Fruit fly (Drosophila melanogaster) whole organism, embryonic: ENCODE data around the gene Gale.

Source experiments
- Adf1 ChIP-seq: fragments of 200-800 bp; sonication (Bioruptor generic); IDR thresholded peaks from 2 replicates; pipeline ENCODE4 v1.3.6; 2022; ENCODE audit warnings: missing biosample characterization, missing genetic modification characterization
- Atf-2 ChIP-seq: fragments of 200-800 bp; sonication (Bioruptor generic); optimal IDR thresholded peaks from 2 replicates; lab custom pipeline; 2016; ENCODE audit warnings: missing biosample characterization, missing genetic modification characterization
- Atf6 ChIP-seq: fragments of 200-800 bp; sonication (Bioruptor generic); IDR thresholded peaks from 2 replicates; pipeline ENCODE4 v1.3.6; 2022; ENCODE audit warnings: missing biosample characterization, missing genetic modification characterization
- Bgb ChIP-seq: fragments of 200-800 bp; sonication (Bioruptor generic); IDR thresholded peaks from 2 replicates; pipeline ENCODE4 v1.3.6; 2022; ENCODE audit warnings: missing biosample characterization, missing genetic modification characterization; ENCODE audit not compliant: partially characterized antibody
- CG10147 ChIP-seq: fragments of 200-800 bp; sonication (Bioruptor generic); optimal IDR thresholded peaks from 2 replicates; lab custom pipeline; 2019; ENCODE audit warnings: missing biosample characterization, mild to moderate bottlenecking, missing genetic modification characterization, moderate library complexity
- CG1024 ChIP-seq: fragments of 200-800 bp; sonication (Bioruptor generic); IDR thresholded peaks from 2 replicates; pipeline ENCODE4 v1.3.6; 2022; ENCODE audit warnings: missing biosample characterization, missing genetic modification characterization
- CG10431 ChIP-seq: fragments of 200-800 bp; sonication (Bioruptor generic); optimal IDR thresholded peaks from 3 replicates; lab custom pipeline; 2018; ENCODE audit warnings: missing biosample characterization, mild to moderate bottlenecking, missing genetic modification characterization
- CG11723 ChIP-seq: fragments of 200-800 bp; sonication (Bioruptor generic); optimal IDR thresholded peaks from 2 replicates; lab custom pipeline; 2017; ENCODE audit warnings: missing biosample characterization, mild to moderate bottlenecking, missing genetic modification characterization
- CG1233 ChIP-seq: fragments of 200-800 bp; sonication (Bioruptor generic); optimal IDR thresholded peaks from 4 replicates; lab custom pipeline; 2018; ENCODE audit warnings: missing biosample characterization, mild to moderate bottlenecking, missing genetic modification characterization
- CG12659 ChIP-seq: fragments of 200-800 bp; sonication (Bioruptor generic); optimal IDR thresholded peaks from 3 replicates; lab custom pipeline; 2017; ENCODE audit warnings: mild to moderate bottlenecking, missing biosample characterization, missing genetic modification reagents, missing genetic modification characterization
- CG13123 ChIP-seq: fragments of 200-800 bp; sonication (Bioruptor generic); optimal IDR thresholded peaks from 2 replicates; lab custom pipeline; 2016; ENCODE audit warnings: missing biosample characterization, missing genetic modification characterization
- CG15269 ChIP-seq: fragments of 200-800 bp; sonication (Bioruptor generic); optimal IDR thresholded peaks from 2 replicates; lab custom pipeline; 2018; ENCODE audit warnings: missing biosample characterization, mild to moderate bottlenecking, missing genetic modification characterization, moderate library complexity
- CG1529 ChIP-seq: fragments of 200-800 bp; sonication (Bioruptor generic); optimal IDR thresholded peaks from 3 replicates; lab custom pipeline; 2018; ENCODE audit warnings: missing biosample characterization, missing genetic modification characterization
- CG17612 ChIP-seq: fragments of 200-800 bp; sonication (Bioruptor generic); IDR thresholded peaks from 2 replicates; pipeline ENCODE4 v1.3.6; 2022; ENCODE audit warnings: missing biosample characterization, missing genetic modification characterization
- CG31365 ChIP-seq: fragments of 200-800 bp; sonication (Bioruptor generic); optimal IDR thresholded peaks from 2 replicates; lab custom pipeline; 2018; ENCODE audit warnings: missing biosample characterization, mild to moderate bottlenecking, missing genetic modification characterization
- CG4282 ChIP-seq: fragments of 200-800 bp; sonication (Bioruptor generic); optimal IDR thresholded peaks from 2 replicates; lab custom pipeline; 2016; ENCODE audit warnings: missing biosample characterization, missing genetic modification characterization
- CG4707 ChIP-seq: fragments of 200-800 bp; sonication (Bioruptor generic); optimal IDR thresholded peaks from 2 replicates; lab custom pipeline; 2018; ENCODE audit warnings: missing biosample characterization, mild to moderate bottlenecking, missing genetic modification characterization, moderate library complexity
- CG6689 ChIP-seq: fragments of 200-800 bp; sonication (Bioruptor generic); IDR thresholded peaks from 2 replicates; pipeline ENCODE4 v1.3.6; 2022; ENCODE audit warnings: missing biosample characterization, missing genetic modification characterization
- CG7839 ChIP-seq: fragments of 200-800 bp; sonication (Bioruptor generic); optimal IDR thresholded peaks from 3 replicates; lab custom pipeline; 2018; ENCODE audit warnings: missing biosample characterization, mild to moderate bottlenecking, missing genetic modification characterization, moderate library complexity
- CG7963 ChIP-seq: fragments of 200-800 bp; sonication (Bioruptor generic); IDR thresholded peaks from 3 replicates; pipeline ENCODE4 v1.3.6; 2022; ENCODE audit warnings: missing biosample characterization, missing genetic modification characterization; ENCODE audit not compliant: partially characterized antibody
- CG9215 ChIP-seq: fragments of 200-800 bp; sonication (Bioruptor generic); IDR thresholded peaks from 2 replicates; pipeline ENCODE4 v1.3.6; 2022; ENCODE audit warnings: missing biosample characterization, missing genetic modification characterization
- CG9437 ChIP-seq: fragments of 200-800 bp; sonication (Bioruptor generic); optimal IDR thresholded peaks from 2 replicates; lab custom pipeline; 2018; ENCODE audit warnings: missing biosample characterization, mild to moderate bottlenecking, missing genetic modification characterization
- CTCF ChIP-seq: fragments of 200-800 bp; sonication (Bioruptor generic); optimal IDR thresholded peaks from 2 replicates; lab custom pipeline; 2017; ENCODE audit warnings: missing biosample characterization, mild to moderate bottlenecking, missing genetic modification characterization, moderate library complexity
- Dref ChIP-seq: fragments of 200-800 bp; sonication (Bioruptor generic); IDR thresholded peaks from 2 replicates; pipeline ENCODE4 v1.3.6; 2022; ENCODE audit warnings: missing biosample characterization, missing genetic modification characterization
- E2f1 ChIP-seq: fragments of 200-800 bp; sonication (Bioruptor generic); IDR thresholded peaks from 2 replicates; pipeline ENCODE4 v1.3.6; 2022; ENCODE audit warnings: missing biosample characterization, missing genetic modification characterization
- Elba2 ChIP-seq: fragments of 200-800 bp; sonication (Bioruptor generic); optimal IDR thresholded peaks from 3 replicates; lab custom pipeline; 2016; ENCODE audit warnings: missing biosample characterization, missing genetic modification characterization
- Fer2 ChIP-seq: fragments of 200-800 bp; sonication (Bioruptor generic); optimal IDR thresholded peaks from 2 replicates; lab custom pipeline; 2018; ENCODE audit warnings: missing biosample characterization, mild to moderate bottlenecking, missing genetic modification characterization, moderate library complexity
- Gug ChIP-seq: fragments of 200-800 bp; sonication (Bioruptor generic); IDR thresholded peaks from 4 replicates; pipeline ENCODE4 v1.3.6; 2022; ENCODE audit warnings: missing biosample characterization, missing genetic modification characterization
- HmgZ ChIP-seq: fragments of 200-800 bp; sonication (Bioruptor generic); optimal IDR thresholded peaks from 2 replicates; lab custom pipeline; 2018; ENCODE audit warnings: missing biosample characterization, mild to moderate bottlenecking, missing genetic modification characterization
- Hr3 ChIP-seq: fragments of 200-800 bp; sonication (Bioruptor generic); optimal IDR thresholded peaks from 3 replicates; lab custom pipeline; 2016; ENCODE audit warnings: missing biosample characterization, missing genetic modification characterization
- MESR4 ChIP-seq: fragments of 200-800 bp; sonication (Bioruptor generic); optimal IDR thresholded peaks from 2 replicates; lab custom pipeline; 2018; ENCODE audit warnings: missing biosample characterization, mild to moderate bottlenecking, missing genetic modification characterization, moderate library complexity
- Myb ChIP-seq: fragments of 200-800 bp; sonication (Bioruptor generic); optimal IDR thresholded peaks from 2 replicates; lab custom pipeline; 2016; ENCODE audit warnings: missing biosample characterization, missing genetic modification characterization
- NFAT ChIP-seq: fragments of 200-800 bp; sonication (Bioruptor generic); IDR thresholded peaks from 2 replicates; pipeline ENCODE4 v1.3.6; 2022; ENCODE audit warnings: missing biosample characterization, missing genetic modification characterization
- PHDP ChIP-seq: fragments of 200-800 bp; sonication (Bioruptor generic); optimal IDR thresholded peaks from 3 replicates; lab custom pipeline; 2018; ENCODE audit warnings: missing biosample characterization, mild to moderate bottlenecking, missing genetic modification characterization, moderate library complexity
- Poxn ChIP-seq: fragments of 200-800 bp; sonication (Bioruptor generic); IDR thresholded peaks from 2 replicates; pipeline ENCODE4 v1.3.6; 2022; ENCODE audit warnings: missing biosample characterization, missing genetic modification characterization
- Sry-β ChIP-seq: fragments of 200-800 bp; sonication (Bioruptor generic); optimal IDR thresholded peaks from 2 replicates; lab custom pipeline; 2018; ENCODE audit warnings: missing biosample characterization, mild to moderate bottlenecking, missing genetic modification characterization, moderate library complexity
- aop ChIP-seq: fragments of 200-800 bp; sonication (Bioruptor generic); IDR thresholded peaks from 2 replicates; pipeline ENCODE4 v1.3.6; 2022; ENCODE audit warnings: missing biosample characterization, missing genetic modification characterization
- cad ChIP-seq: fragments of >200 bp; optimal IDR thresholded peaks from 2 replicates; lab custom pipeline; 2017; ENCODE audit warnings: missing biosample characterization, missing genetic modification characterization
- crc ChIP-seq: fragments of 200-800 bp; sonication (Bioruptor generic); optimal IDR thresholded peaks from 2 replicates; lab custom pipeline; 2016; ENCODE audit warnings: missing biosample characterization, missing genetic modification characterization
- dmrt11E ChIP-seq: fragments of 200-800 bp; sonication (Bioruptor generic); optimal IDR thresholded peaks from 3 replicates; lab custom pipeline; 2018; ENCODE audit warnings: missing biosample characterization, mild to moderate bottlenecking, missing genetic modification characterization, moderate library complexity
- ftz-f1 ChIP-seq: fragments of 200-800 bp; sonication (Bioruptor generic); optimal IDR thresholded peaks from 2 replicates; lab custom pipeline; 2016; ENCODE audit warnings: missing biosample characterization, missing genetic modification characterization
- gcm ChIP-seq: fragments of 200-800 bp; sonication (Bioruptor generic); optimal IDR thresholded peaks from 2 replicates; lab custom pipeline; 2019; ENCODE audit warnings: missing biosample characterization, mild to moderate bottlenecking, missing genetic modification characterization, moderate library complexity
- gsb-n ChIP-seq: fragments of 200-800 bp; sonication (Bioruptor generic); optimal IDR thresholded peaks from 3 replicates; lab custom pipeline; 2018; ENCODE audit warnings: missing biosample characterization, mild to moderate bottlenecking, missing genetic modification characterization
- ham ChIP-seq: fragments of 200-800 bp; sonication (Bioruptor generic); IDR thresholded peaks from 2 replicates; pipeline ENCODE4 v1.3.6; 2022; ENCODE audit warnings: missing biosample characterization, missing genetic modification characterization
- insv ChIP-seq, 2 experiments: fragments of 200-800 bp; sonication (Bioruptor generic); optimal IDR thresholded peaks; 3 replicates each; lab custom pipeline; 2016 to 2018; ENCODE audit warnings: missing biosample characterization in 2 of 2, missing genetic modification characterization in 2 of 2
- nom ChIP-seq: fragments of 200-800 bp; sonication (Bioruptor generic); optimal IDR thresholded peaks from 2 replicates; lab custom pipeline; 2017; ENCODE audit warnings: missing biosample characterization, missing genetic modification characterization, mild to moderate bottlenecking, moderate library complexity, missing genetic modification reagents
- pnt ChIP-seq: fragments of 200-800 bp; sonication (Bioruptor generic); optimal IDR thresholded peaks from 3 replicates; lab custom pipeline; 2016; ENCODE audit warnings: missing biosample characterization, missing genetic modification characterization
- so ChIP-seq: fragments of 200-800 bp; sonication (Bioruptor generic); IDR thresholded peaks from 3 replicates; pipeline ENCODE4 v1.3.6; 2022; ENCODE audit warnings: missing biosample characterization, missing genetic modification characterization
- tap ChIP-seq: fragments of 200-800 bp; optimal IDR thresholded peaks from 3 replicates; lab custom pipeline; 2019; ENCODE audit warnings: missing biosample characterization, mild to moderate bottlenecking, missing genetic modification characterization, moderate library complexity
- tin ChIP-seq: fragments of 200-800 bp; sonication (Bioruptor generic); optimal IDR thresholded peaks from 3 replicates; lab custom pipeline; 2016; ENCODE audit warnings: missing biosample characterization, missing genetic modification characterization
- tio ChIP-seq: fragments of 200-800 bp; sonication (Bioruptor generic); optimal IDR thresholded peaks from 2 replicates; lab custom pipeline; 2017; ENCODE audit warnings: missing biosample characterization, missing genetic modification characterization, inconsistent platforms
- twi ChIP-seq: fragments of 200-800 bp; optimal IDR thresholded peaks from 2 replicates; lab custom pipeline; 2019; ENCODE audit warnings: missing biosample characterization, mild to moderate bottlenecking, missing genetic modification characterization, moderate library complexity
- tx ChIP-seq: fragments of 200-800 bp; sonication (Bioruptor generic); optimal IDR thresholded peaks from 2 replicates; lab custom pipeline; 2016; ENCODE audit warnings: missing biosample characterization, missing genetic modification characterization

The Gale gene

dm6 chr3L:622357-622834 lies 26.0 kb upstream of the Gale start (continued):
- TF ChIP-seq Myb (GFP tag; lab: Kevin White, UChicago) (no peak), tx (GFP tag; lab: Kevin White, UChicago) (no peak), ftz-f1 (GFP tag; lab: Kevin White, UChicago) (no peak), MESR4 (GFP tag; lab: Kevin White, UChicago) (no peak), PHDP (tag; lab: Kevin White, UChicago) (peak; percentile 13), CG10147 (GFP tag; lab: Kevin White, UChicago) (no peak), Dref (no peak), dmrt11E (tag; lab: Kevin White, UChicago) (peak; percentile 95), NFAT (GFP tag; lab: Robert Waterston, UW) (no peak), CTCF (GFP tag; lab: Kevin White, UChicago) (no peak), HmgZ (tag; lab: Kevin White, UChicago) (no peak), Elba2 (no peak), cad (no peak), twi (tag; lab: Kevin White, UChicago) (peak; percentile 65), CG1529 (peak; percentile 15), gsb-n (tag; lab: Kevin White, UChicago) (peak; percentile 65), Bgb (no peak), CG13123 (GFP tag; lab: Kevin White, UChicago) (no peak), CG12659 (GFP tag; lab: Kevin White, UChicago) (peak; percentile 4), nom (peak; percentile 70), CG11723 (GFP tag; lab: Kevin White, UChicago) (no peak), E2f1 (GFP tag; lab: Robert Waterston, UW) (no peak), so (GFP tag; lab: Robert Waterston, UW) (no peak), CG17612 (GFP tag; lab: Robert Waterston, UW) (no peak), Hr3 (GFP tag; lab: Kevin White, UChicago) (peak; percentile 47), CG7839 (tag; lab: Kevin White, UChicago) (peak; percentile 55), tap (tag; lab: Kevin White, UChicago) (no peak), Atf-2 (GFP tag; lab: Kevin White, UChicago) (peak; percentile 21), tin (peak; percentile 38), Adf1 (GFP tag; lab: Robert Waterston, UW) (no peak), insv (GFP tag; optimal IDR thresholded peaks at IDR 0.05; lab: Kevin White, UChicago) (no peak), CG1024 (GFP tag; lab: Robert Waterston, UW) (no peak), CG15269 (tag; lab: Kevin White, UChicago) (no peak), gcm (GFP tag; lab: Kevin White, UChicago) (peak; percentile 62), CG9215 (GFP tag; lab: Robert Waterston, UW) (peak; percentile 7; the same call in 1 of the 2 replicates), tio (GFP tag; lab: Kevin White, UChicago) (peak; percentile 51), CG9437 (GFP tag; lab: Kevin White, UChicago) (peak; percentile 25), ham (GFP tag; lab: Robert Waterston, UW) (no peak), CG31365 (tag; lab: Kevin White, UChicago) (no peak), Gug (no peak), CG4707 (no peak), CG10431 (GFP tag; lab: Kevin White, UChicago) (peak; percentile 46), pnt (GFP tag; lab: Kevin White, UChicago) (no peak), CG1233 (GFP tag; lab: Kevin White, UChicago) (peak; percentile 55), CG6689 (GFP tag; lab: Robert Waterston, UW) (peak; percentile 51), aop (GFP tag; lab: Robert Waterston, UW) (no peak), Sry-β (GFP tag; lab: Kevin White, UChicago) (no peak), CG4282 (GFP tag; lab: Kevin White, UChicago) (no peak), crc (GFP tag; lab: Kevin White, UChicago) (no peak), Poxn (GFP tag; lab: Robert Waterston, UW) (no peak), Fer2 (tag; lab: Kevin White, UChicago) (no peak), CG7963 (GFP tag; lab: Robert Waterston, UW) (no peak), Atf6 (GFP tag; lab: Robert Waterston, UW) (no peak)
